Worm (Caenorhabditis elegans): Measurements from ENCODE around the gene K10G4.3.

Gene K10G4.3

ce11 chrV:17215602-17216001 lies 49.2 kb downstream of the K10G4.3 start:
- TF ChIP-seq tbx-7 (tag; optimal IDR thresholded peaks at IDR 0.05) = no peak
- no peak for TF ChIP-seq hlh-6 (tag; optimal IDR thresholded peaks at IDR 0.05)
- no peak for TF ChIP-seq eyg-1 (tag; optimal IDR thresholded peaks at IDR 0.05)
- TF ChIP-seq ceh-24 (tag; optimal IDR thresholded peaks at IDR 0.05) = no peak
- TF ChIP-seq fkh-10 (GFP tag; optimal IDR thresholded peaks at IDR 0.05) = no peak
- no peak for TF ChIP-seq nhr-232 (tag; optimal IDR thresholded peaks at IDR 0.05)
- TF ChIP-seq ceh-6 (GFP tag; optimal IDR thresholded peaks at IDR 0.05) = no peak
- TF ChIP-seq sdc-2 (tag; optimal IDR thresholded peaks at IDR 0.05) = no peak
- TF ChIP-seq fkh-6 (tag; optimal IDR thresholded peaks at IDR 0.05) = no peak
- TF ChIP-seq gmeb-2 (tag; optimal IDR thresholded peaks at IDR 0.05) = no peak
- no peak for TF ChIP-seq syd-9 (tag; optimal IDR thresholded peaks at IDR 0.05)
- no peak for TF ChIP-seq C08G9.2 (tag; optimal IDR thresholded peaks at IDR 0.05)
- TF ChIP-seq nfya-1 (tag; optimal IDR thresholded peaks at IDR 0.05) = no peak
- no peak for TF ChIP-seq odd-2 (tag; optimal IDR thresholded peaks at IDR 0.05)
- no peak for TF ChIP-seq ceh-2 (tag; optimal IDR thresholded peaks at IDR 0.05)
- no peak for TF ChIP-seq pax-1 (tag; optimal IDR thresholded peaks at IDR 0.05)
- TF ChIP-seq lin-11 (tag; optimal IDR thresholded peaks at IDR 0.05) = no peak
- TF ChIP-seq pha-2 (tag; optimal IDR thresholded peaks at IDR 0.05) = no peak
- TF ChIP-seq unc-42 (tag; optimal IDR thresholded peaks at IDR 0.05) = no peak
